Fruit fly (Drosophila melanogaster) whole organism, wandering third instar larva: ENCODE results near the gene Cby.

Source experiments
- Abd-B ChIP-seq: fragments of >200 bp; optimal IDR thresholded peaks from 2 replicates; lab custom pipeline; 2017; ENCODE audit warnings: missing biosample characterization, missing genetic modification characterization
- CG32264 ChIP-seq: fragments of 200-800 bp; sonication (Bioruptor generic); optimal IDR thresholded peaks from 2 replicates; lab custom pipeline; 2016; ENCODE audit warnings: missing biosample characterization, missing genetic modification characterization
- Dfd ChIP-seq: fragments of >200 bp; optimal IDR thresholded peaks from 2 replicates; lab custom pipeline; 2017; ENCODE audit warnings: missing biosample characterization, missing genetic modification characterization
- GATAd ChIP-seq: sonication (Bioruptor generic); optimal IDR thresholded peaks from 2 replicates; lab custom pipeline; 2016; ENCODE audit warnings: missing biosample characterization, missing genetic modification characterization
- HLH106 ChIP-seq: fragments of 200-800 bp; optimal IDR thresholded peaks from 3 replicates; lab custom pipeline; 2019; ENCODE audit warnings: missing biosample characterization, mild to moderate bottlenecking, missing genetic modification characterization, moderate library complexity
- Hr83 ChIP-seq: fragments of 200-300 bp; sonication (Bioruptor generic); optimal IDR thresholded peaks from 2 replicates; lab custom pipeline; 2016; ENCODE audit warnings: missing biosample characterization, mild to moderate bottlenecking, missing genetic modification characterization, moderate library complexity; ENCODE audit not compliant: poor library complexity, severe bottlenecking
- Mio ChIP-seq: sonication (Bioruptor generic); optimal IDR thresholded peaks from 2 replicates; lab custom pipeline; 2016; ENCODE audit warnings: missing biosample characterization, missing genetic modification characterization
- OdsH ChIP-seq: fragments of 200-800 bp; sonication (Bioruptor generic); optimal IDR thresholded peaks from 2 replicates; lab custom pipeline; 2016; ENCODE audit warnings: missing biosample characterization, mild to moderate bottlenecking, missing genetic modification characterization
- dl ChIP-seq, 2 experiments: fragments of 175-275, 200-275 bp in 1 of 2; fragments of 200-275 bp in 1 of 2; sonication (Bioruptor generic); optimal IDR thresholded peaks; lab custom pipeline; 2018; ENCODE audit warnings: mild to moderate bottlenecking in 2 of 2, missing biosample characterization in 2 of 2, missing genetic modification characterization in 2 of 2, moderate library complexity in 2 of 2; ENCODE audit not compliant: partially characterized antibody in 2 of 2, insufficient read depth in 1 of 2
- dsf ChIP-seq: sonication (Bioruptor generic); optimal IDR thresholded peaks from 2 replicates; lab custom pipeline; 2016; ENCODE audit warnings: missing biosample characterization, missing genetic modification characterization, borderline replicate concordance
- ey ChIP-seq: fragments of 200-800 bp; sonication (Bioruptor generic); optimal IDR thresholded peaks from 2 replicates; lab custom pipeline; 2016; ENCODE audit warnings: missing biosample characterization, missing genetic modification characterization
- psq ChIP-seq: fragments of 200-800 bp; sonication (Bioruptor generic); optimal IDR thresholded peaks from 3 replicates; lab custom pipeline; 2017; ENCODE audit warnings: missing biosample characterization, mild to moderate bottlenecking, missing genetic modification characterization, moderate library complexity
- sv ChIP-seq: fragments of 200-800 bp; sonication (Bioruptor generic); optimal IDR thresholded peaks from 3 replicates; lab custom pipeline; 2016; ENCODE audit warnings: missing biosample characterization, missing genetic modification characterization

dm6 chr3R:21831040-21831439 lies 36.8 kb upstream of the Cby start:
- TF ChIP-seq ey (GFP tag; lab: Kevin White, UChicago) (no peak), Hr83 (no peak), Abd-B (GFP tag; lab: Kevin White, UChicago) (no peak), dsf (no peak), GATAd (no peak), dl (GFP tag; optimal IDR thresholded peaks at IDR 0.05; lab: Kevin White, UChicago; ENCODE audit: insufficient read depth in 1 of 2, partially characterized antibody in 2 of 2) (no peak), OdsH (no peak), Mio (GFP tag; lab: Kevin White, UChicago) (no peak), sv (no peak), psq (GFP tag; lab: Kevin White, UChicago) (no peak), Dfd (GFP tag; lab: Kevin White, UChicago) (no peak), CG32264 (no peak), HLH106 (no peak)
